Fruit fly (Drosophila melanogaster) whole organism, embryonic: Measurements from ENCODE around the gene Art1.

Experiments
- C15 ChIP-seq: fragments of 200-800 bp; sonication (Bioruptor generic); IDR thresholded peaks from 3 replicates; pipeline ENCODE4 v1.3.6; 2022; ENCODE audit warnings: missing biosample characterization, missing genetic modification characterization
- CG10959 ChIP-seq: fragments of 200-800 bp; sonication (Bioruptor generic); IDR thresholded peaks from 2 replicates; pipeline ENCODE4 v1.3.6; 2022; ENCODE audit warnings: missing biosample characterization, missing genetic modification characterization
- CG11723 ChIP-seq: fragments of 200-800 bp; sonication (Bioruptor generic); optimal IDR thresholded peaks from 2 replicates; lab custom pipeline; 2017; ENCODE audit warnings: missing biosample characterization, mild to moderate bottlenecking, missing genetic modification characterization
- CG12769 ChIP-seq: fragments of 200-800 bp; sonication (Bioruptor generic); optimal IDR thresholded peaks from 2 replicates; lab custom pipeline; 2019; ENCODE audit warnings: missing biosample characterization, mild to moderate bottlenecking, missing genetic modification characterization, moderate library complexity
- CG13123 ChIP-seq: fragments of 200-800 bp; sonication (Bioruptor generic); optimal IDR thresholded peaks from 2 replicates; lab custom pipeline; 2016; ENCODE audit warnings: missing biosample characterization, missing genetic modification characterization
- CG13296 ChIP-seq: fragments of 200-800 bp; sonication (Bioruptor generic); optimal IDR thresholded peaks from 3 replicates; lab custom pipeline; 2018; ENCODE audit warnings: missing biosample characterization, mild to moderate bottlenecking, missing genetic modification characterization
- CG13894 ChIP-seq: fragments of 200-800 bp; sonication (Bioruptor generic); optimal IDR thresholded peaks from 3 replicates; lab custom pipeline; 2018; ENCODE audit warnings: missing biosample characterization, mild to moderate bottlenecking, missing genetic modification characterization, moderate library complexity
- CG1602 ChIP-seq: fragments of 200-800 bp; sonication (Bioruptor generic); optimal IDR thresholded peaks from 3 replicates; lab custom pipeline; 2016; ENCODE audit warnings: missing biosample characterization, missing genetic modification characterization
- CG17359 ChIP-seq: fragments of 200-800 bp; sonication (Bioruptor generic); optimal IDR thresholded peaks from 3 replicates; lab custom pipeline; 2018; ENCODE audit warnings: missing biosample characterization, mild to moderate bottlenecking, missing genetic modification characterization, moderate library complexity
- CG1792 ChIP-seq: fragments of 200-800 bp; sonication (Bioruptor generic); optimal IDR thresholded peaks from 2 replicates; lab custom pipeline; 2016; ENCODE audit warnings: missing biosample characterization, missing genetic modification characterization
- CG2202 ChIP-seq: fragments of 200-800 bp; sonication (Bioruptor generic); optimal IDR thresholded peaks from 2 replicates; lab custom pipeline; 2018; ENCODE audit warnings: missing biosample characterization, mild to moderate bottlenecking, missing genetic modification characterization
- CG30431 ChIP-seq: fragments of 200-800 bp; sonication (Bioruptor generic); optimal IDR thresholded peaks from 2 replicates; lab custom pipeline; 2017; ENCODE audit warnings: missing biosample characterization, missing genetic modification characterization
- CG33557 ChIP-seq: fragments of 200-800 bp; sonication (Bioruptor generic); optimal IDR thresholded peaks from 2 replicates; lab custom pipeline; 2019; ENCODE audit warnings: missing biosample characterization, mild to moderate bottlenecking, missing genetic modification characterization, moderate library complexity
- CG34376 ChIP-seq: fragments of 200-800 bp; sonication (Bioruptor generic); optimal IDR thresholded peaks from 2 replicates; lab custom pipeline; 2018; ENCODE audit warnings: missing biosample characterization, mild to moderate bottlenecking, missing genetic modification characterization
- CG3995 ChIP-seq: fragments of 200-800 bp; sonication (Bioruptor generic); optimal IDR thresholded peaks from 3 replicates; lab custom pipeline; 2016; ENCODE audit warnings: missing biosample characterization, missing genetic modification characterization
- CG4360 ChIP-seq: fragments of 200-800 bp; sonication (Bioruptor generic); IDR thresholded peaks from 2 replicates; pipeline ENCODE4 v1.3.6; 2022; ENCODE audit warnings: missing biosample characterization, missing genetic modification characterization
- CG9797 ChIP-seq: fragments of 200-800 bp; sonication (Bioruptor generic); optimal IDR thresholded peaks from 3 replicates; lab custom pipeline; 2018; ENCODE audit warnings: missing biosample characterization, mild to moderate bottlenecking, missing genetic modification characterization
- CG9817 ChIP-seq: fragments of 200-800 bp; sonication (Bioruptor generic); optimal IDR thresholded peaks from 2 replicates; lab custom pipeline; 2018; ENCODE audit warnings: missing biosample characterization, mild to moderate bottlenecking, missing genetic modification characterization, moderate library complexity
- Dip2 ChIP-seq: fragments of 200-800 bp; sonication (Bioruptor generic); IDR thresholded peaks from 2 replicates; pipeline ENCODE4 v1.3.6; 2022; ENCODE audit warnings: missing biosample characterization, missing genetic modification characterization
- HLH4C ChIP-seq: fragments of 200-800 bp; sonication (Bioruptor generic); IDR thresholded peaks from 3 replicates; pipeline ENCODE4 v1.3.6; 2022; ENCODE audit warnings: missing biosample characterization, missing genetic modification characterization; ENCODE audit not compliant: partially characterized antibody
- Hr3 ChIP-seq: fragments of 200-800 bp; sonication (Bioruptor generic); optimal IDR thresholded peaks from 3 replicates; lab custom pipeline; 2016; ENCODE audit warnings: missing biosample characterization, missing genetic modification characterization
- Hr51 ChIP-seq, 2 experiments: fragments of 200-800 bp; sonication (Bioruptor generic); optimal IDR thresholded peaks; 2 replicates in 1 of 2; 3 replicates in 1 of 2; lab custom pipeline; 2016 to 2018; ENCODE audit warnings: missing biosample characterization in 2 of 2, missing genetic modification characterization in 2 of 2, mild to moderate bottlenecking in 1 of 2, moderate library complexity in 1 of 2
- Jarid2 ChIP-seq: fragments of 200-800 bp; sonication (Bioruptor generic); optimal IDR thresholded peaks from 3 replicates; lab custom pipeline; 2017; ENCODE audit warnings: mild to moderate bottlenecking, missing biosample characterization, missing genetic modification reagents, missing genetic modification characterization
- Lpt ChIP-seq: fragments of >200 bp; optimal IDR thresholded peaks from 2 replicates; lab custom pipeline; 2018; ENCODE audit warnings: missing biosample characterization, missing genetic modification characterization
- MESR4 ChIP-seq: fragments of 200-800 bp; sonication (Bioruptor generic); optimal IDR thresholded peaks from 2 replicates; lab custom pipeline; 2018; ENCODE audit warnings: missing biosample characterization, mild to moderate bottlenecking, missing genetic modification characterization, moderate library complexity
- Mes4 ChIP-seq: fragments of 200-800 bp; sonication (Bioruptor generic); optimal IDR thresholded peaks from 2 replicates; lab custom pipeline; 2016; ENCODE audit warnings: missing biosample characterization, missing genetic modification characterization
- Side ChIP-seq: fragments of 200-800 bp; sonication (Bioruptor generic); optimal IDR thresholded peaks from 2 replicates; lab custom pipeline; 2016; ENCODE audit warnings: missing biosample characterization, missing genetic modification characterization
- Sox102F ChIP-seq: fragments of 200-800 bp; sonication (Bioruptor generic); optimal IDR thresholded peaks from 2 replicates; lab custom pipeline; 2018; ENCODE audit warnings: missing biosample characterization, mild to moderate bottlenecking, missing genetic modification characterization, moderate library complexity
- Trl ChIP-seq, 3 experiments: fragments of >200 bp in 2 of 3; fragments of 200-800 bp in 1 of 3; sonication (Bioruptor generic) in 1 of 3; optimal IDR thresholded peaks; 2 replicates in 1 of 3; 3 replicates in 2 of 3; lab custom pipeline; 2016 to 2017; ENCODE audit warnings: missing biosample characterization in 1 of 3, missing genetic modification characterization in 1 of 3
- Vsx1 ChIP-seq: fragments of 200-800 bp; sonication (Bioruptor generic); optimal IDR thresholded peaks from 2 replicates; lab custom pipeline; 2017; ENCODE audit warnings: missing biosample characterization, mild to moderate bottlenecking, missing genetic modification characterization, missing genetic modification reagents
- abd-A ChIP-seq: fragments of 200-800 bp; sonication (Bioruptor generic); optimal IDR thresholded peaks from 3 replicates; lab custom pipeline; 2019; ENCODE audit warnings: missing biosample characterization, mild to moderate bottlenecking, missing genetic modification characterization, moderate library complexity
- bbx ChIP-seq: fragments of 200-800 bp; sonication (Bioruptor generic); IDR thresholded peaks from 2 replicates; pipeline ENCODE4 v1.3.6; 2022; ENCODE audit warnings: missing biosample characterization, missing genetic modification characterization; ENCODE audit not compliant: partially characterized antibody
- bcd ChIP-seq: fragments of 200-800 bp; sonication (Bioruptor generic); optimal IDR thresholded peaks from 2 replicates; lab custom pipeline; 2017; ENCODE audit warnings: missing biosample characterization, mild to moderate bottlenecking, missing genetic modification characterization
- chinmo ChIP-seq: fragments of 200-800 bp; sonication (Bioruptor generic); IDR thresholded peaks from 4 replicates; pipeline ENCODE4 v1.3.6; 2022; ENCODE audit warnings: missing biosample characterization, missing genetic modification characterization; ENCODE audit not compliant: partially characterized antibody
- crc ChIP-seq: fragments of 200-800 bp; sonication (Bioruptor generic); optimal IDR thresholded peaks from 2 replicates; lab custom pipeline; 2016; ENCODE audit warnings: missing biosample characterization, missing genetic modification characterization
- exex ChIP-seq: fragments of 200-800 bp; sonication (Bioruptor generic); optimal IDR thresholded peaks from 4 replicates; lab custom pipeline; 2018; ENCODE audit warnings: missing biosample characterization, mild to moderate bottlenecking, missing genetic modification characterization, moderate library complexity
- fd3F ChIP-seq: fragments of 200-800 bp; sonication (Bioruptor generic); optimal IDR thresholded peaks from 2 replicates; lab custom pipeline; 2018; ENCODE audit warnings: missing biosample characterization, mild to moderate bottlenecking, missing genetic modification characterization, moderate library complexity
- gcm2 ChIP-seq: fragments of 200-800 bp; sonication (Bioruptor generic); optimal IDR thresholded peaks from 2 replicates; lab custom pipeline; 2016; ENCODE audit warnings: missing biosample characterization, missing genetic modification characterization
- grau ChIP-seq: fragments of 200-800 bp; optimal IDR thresholded peaks from 3 replicates; lab custom pipeline; 2019; ENCODE audit warnings: missing biosample characterization, mild to moderate bottlenecking, missing genetic modification characterization, moderate library complexity
- lab ChIP-seq: fragments of 200-800 bp; sonication (Bioruptor generic); optimal IDR thresholded peaks from 3 replicates; lab custom pipeline; 2017; ENCODE audit warnings: missing biosample characterization, missing genetic modification characterization, mild to moderate bottlenecking, moderate library complexity, missing genetic modification reagents
- mirr ChIP-seq: fragments of 200-800 bp; sonication (Bioruptor generic); optimal IDR thresholded peaks from 3 replicates; lab custom pipeline; 2018; ENCODE audit warnings: missing biosample characterization, mild to moderate bottlenecking, missing genetic modification characterization
- oc ChIP-seq: fragments of 200-800 bp; sonication (Bioruptor generic); optimal IDR thresholded peaks from 2 replicates; lab custom pipeline; 2018; ENCODE audit warnings: missing biosample characterization, mild to moderate bottlenecking, missing genetic modification characterization, moderate library complexity
- pita ChIP-seq: fragments of 200-800 bp; sonication (Bioruptor generic); optimal IDR thresholded peaks from 2 replicates; lab custom pipeline; 2017; ENCODE audit warnings: missing biosample characterization, mild to moderate bottlenecking, missing genetic modification characterization
- sens ChIP-seq: fragments of 200-800 bp; sonication (Bioruptor generic); peaks from one replicate; lab custom pipeline; 2016; ENCODE audit warnings: missing biosample characterization, missing genetic modification characterization
- sisA ChIP-seq: fragments of 200-800 bp; sonication (Bioruptor generic); IDR thresholded peaks from 2 replicates; pipeline ENCODE4 v1.3.6; 2022; ENCODE audit warnings: missing biosample characterization, missing genetic modification characterization
- tna ChIP-seq: fragments of 200-800 bp; sonication (Bioruptor generic); IDR thresholded peaks from 2 replicates; pipeline ENCODE4 v1.3.6; 2022; ENCODE audit warnings: missing biosample characterization, missing genetic modification characterization; ENCODE audit not compliant: partially characterized antibody
- wek ChIP-seq: fragments of 200-800 bp; sonication (Bioruptor generic); optimal IDR thresholded peaks from 3 replicates; lab custom pipeline; 2018; ENCODE audit warnings: missing biosample characterization, mild to moderate bottlenecking, missing genetic modification characterization, moderate library complexity
- zfh2 ChIP-seq: fragments of 200-800 bp; sonication (Bioruptor generic); optimal IDR thresholded peaks from 2 replicates; lab custom pipeline; 2016; ENCODE audit warnings: missing biosample characterization, missing genetic modification characterization

Gene Art1

DNA sequence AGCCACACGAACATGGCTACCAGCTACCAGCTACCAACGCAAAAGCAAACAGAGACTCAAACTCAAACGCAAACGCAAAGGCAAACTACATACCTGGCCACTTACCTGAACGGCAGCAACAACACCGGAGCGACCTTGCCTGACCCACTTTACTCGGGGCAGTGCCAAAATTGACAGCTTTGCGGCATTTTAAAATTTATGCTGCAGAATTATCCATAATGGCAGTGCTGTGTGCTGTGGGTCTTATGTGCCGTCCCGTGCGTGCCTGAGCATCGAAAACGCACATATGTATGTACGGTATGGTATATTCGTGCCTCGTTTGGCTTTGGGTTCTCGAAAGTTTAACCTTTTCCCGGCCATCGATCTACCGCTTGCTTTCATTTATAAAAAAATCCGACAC is 40.7 kb upstream of the Art1 start:
- no peak for TF ChIP-seq CG33557
- no peak for TF ChIP-seq CG10959
- no peak for TF ChIP-seq CG2202
- no peak for TF ChIP-seq mirr (GFP tag; lab: Kevin White, UChicago)
- no peak for TF ChIP-seq MESR4 (GFP tag; lab: Kevin White, UChicago)
- TF ChIP-seq pita, result no peak
- no peak for TF ChIP-seq crc
- 0 out of 2 replicates have a peak, but pooled peaks have one; percentile 21 for TF ChIP-seq CG4360 (GFP tag; lab: Robert Waterston, UW)
- TF ChIP-seq chinmo (GFP tag; lab: Robert Waterston, UW), result 0 out of 4 replicates have a peak, but pooled peaks have one; percentile 26
- TF ChIP-seq Mes4 (GFP tag; lab: Kevin White, UChicago), result no peak
- TF ChIP-seq grau (tag; lab: Kevin White, UChicago), result no peak
- TF ChIP-seq CG12769 (tag; lab: Kevin White, UChicago), result no peak
- no peak for TF ChIP-seq Vsx1 (GFP tag; lab: Kevin White, UChicago)
- TF ChIP-seq tna (GFP tag; lab: Robert Waterston, UW), result 0 out of 2 replicates have a peak, but pooled peaks have one; percentile 14
- no peak for TF ChIP-seq CG11723 (GFP tag; lab: Kevin White, UChicago)
- TF ChIP-seq Hr51 (GFP tag; optimal IDR thresholded peaks at IDR 0.05; lab: Kevin White, UChicago), result no peak
- no peak for TF ChIP-seq CG30431 (GFP tag; lab: Kevin White, UChicago)
- no peak for TF ChIP-seq bcd (GFP tag; lab: Kevin White, UChicago)
- 0 out of 3 replicates have a peak, but pooled peaks have one; percentile 21 for TF ChIP-seq HLH4C (GFP tag; lab: Robert Waterston, UW)
- no peak for TF ChIP-seq gcm2 (GFP tag; lab: Kevin White, UChicago)
- TF ChIP-seq exex (tag; lab: Kevin White, UChicago), result no peak
- TF ChIP-seq wek, result no peak
- no peak for TF ChIP-seq sens (GFP tag; lab: Kevin White, UChicago)
- TF ChIP-seq CG13123, result no peak

DNA sequence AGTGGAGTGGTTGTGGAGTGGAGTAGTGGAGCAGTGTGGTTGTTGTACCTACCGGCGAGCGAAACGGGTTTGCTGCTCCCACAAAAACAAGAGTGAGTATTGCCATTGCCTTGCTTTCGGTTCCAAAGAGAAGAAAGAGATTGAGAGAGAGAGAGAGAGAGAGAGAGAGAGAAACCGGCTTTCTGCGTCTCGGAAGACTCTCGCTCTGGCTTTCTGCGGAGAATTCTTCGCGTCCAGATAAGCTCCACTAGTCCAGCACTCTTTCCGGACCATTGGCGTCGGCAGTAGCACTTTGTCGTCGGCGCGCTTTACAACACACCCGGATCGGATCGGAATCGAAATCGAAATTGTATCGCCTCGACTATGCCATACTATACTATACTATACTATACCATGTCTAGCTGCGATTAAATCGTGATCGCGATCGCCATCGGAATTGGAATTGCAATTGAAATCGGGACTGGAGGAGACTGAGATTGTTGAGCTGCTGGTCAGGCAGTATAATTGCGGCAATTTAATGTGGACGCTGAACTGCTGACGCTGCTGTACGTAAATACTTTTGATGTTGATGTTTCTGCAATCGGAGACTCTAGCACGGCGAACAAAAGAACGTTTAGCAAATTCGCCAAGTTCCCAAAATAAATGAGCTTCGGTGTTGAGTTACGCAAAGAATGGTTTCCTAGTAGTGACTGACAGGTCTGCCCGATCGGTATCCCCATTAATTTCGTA is 38.9 kb upstream of the Art1 start, which contains the start of gene Cad86C:
Gene Cad86C, plus strand, starts transcription at position 284 of the 729 bp plus-strand sequence.
- no peak for TF ChIP-seq CG17359 (tag; lab: Kevin White, UChicago)
- TF ChIP-seq Dip2 (GFP tag; lab: Robert Waterston, UW), result no peak
- no peak for TF ChIP-seq CG13894
- no peak for TF ChIP-seq CG9817 (tag; lab: Kevin White, UChicago)
- TF ChIP-seq CG3995 (GFP tag; lab: Kevin White, UChicago), result no peak
- TF ChIP-seq bbx, result peak; percentile 59; the same call in 1 of the 2 replicates
- TF ChIP-seq Sox102F (GFP tag; lab: Kevin White, UChicago), result no peak
- peak; percentile 72 for TF ChIP-seq tna (GFP tag; lab: Robert Waterston, UW)
- peak; percentile 21 for TF ChIP-seq lab (GFP tag; lab: Kevin White, UChicago)
- TF ChIP-seq fd3F, result no peak
- no peak for TF ChIP-seq Side (GFP tag; lab: Kevin White, UChicago)
- no peak for TF ChIP-seq sisA (GFP tag; lab: Robert Waterston, UW)
- peak; percentile 95 to 96 for TF ChIP-seq Trl (optimal IDR thresholded peaks at IDR 0.05; lab: Kevin White, UChicago)
- no peak for TF ChIP-seq Trl (GFP tag; optimal IDR thresholded peaks at IDR 0.05; lab: Kevin White, UChicago)
- TF ChIP-seq Hr3, result no peak
- TF ChIP-seq CG1602 (GFP tag; lab: Kevin White, UChicago), result no peak
- no peak for TF ChIP-seq Lpt (GFP tag; lab: Kevin White, UChicago)
- no peak for TF ChIP-seq abd-A
- peak; percentile 3 for TF ChIP-seq oc (tag; lab: Kevin White, UChicago)
- no peak for TF ChIP-seq CG9797 (GFP tag; lab: Kevin White, UChicago)
- peak; percentile 83 for TF ChIP-seq Jarid2
- TF ChIP-seq CG34376 (GFP tag; lab: Kevin White, UChicago), result peak; percentile 19
- no peak for TF ChIP-seq zfh2 (GFP tag; lab: Kevin White, UChicago)
- TF ChIP-seq C15 (GFP tag; lab: Robert Waterston, UW), result no peak
- TF ChIP-seq CG1792 (GFP tag; lab: Kevin White, UChicago), result no peak
- no peak for TF ChIP-seq CG13296 (GFP tag; lab: Kevin White, UChicago)
